Fruit fly (Drosophila melanogaster) whole organism, pupa: Measurements from ENCODE around the gene CG15879.

ENCODE experiments used
- CG10348 ChIP-seq: fragments of 200-800 bp; sonication (Bioruptor generic); IDR thresholded peaks from 2 replicates; pipeline ENCODE4 v1.3.6; 2022; ENCODE audit warnings: missing biosample characterization, missing genetic modification characterization
- CG12605 ChIP-seq: fragments of 200-800 bp; sonication (Bioruptor generic); IDR thresholded peaks from 2 replicates; pipeline ENCODE4 v1.3.6; 2022; ENCODE audit warnings: missing biosample characterization, missing genetic modification characterization
- CG13204 ChIP-seq: fragments of 200-800 bp; sonication (Bioruptor generic); optimal IDR thresholded peaks from 2 replicates; lab custom pipeline; 2018; ENCODE audit warnings: missing biosample characterization, mild to moderate bottlenecking, missing genetic modification characterization, moderate library complexity
- CG14655 ChIP-seq: fragments of 200-800 bp; sonication (Bioruptor generic); optimal IDR thresholded peaks from 3 replicates; lab custom pipeline; 2017; ENCODE audit warnings: mild to moderate bottlenecking, missing biosample characterization, missing genetic modification reagents, missing genetic modification characterization
- CG15710 ChIP-seq: fragments of 200-800 bp; sonication (Bioruptor generic); optimal IDR thresholded peaks from 2 replicates; lab custom pipeline; 2018; ENCODE audit warnings: missing biosample characterization, mild to moderate bottlenecking, missing genetic modification characterization, moderate library complexity
- CG17806 ChIP-seq: fragments of 200-800 bp; sonication (Bioruptor generic); optimal IDR thresholded peaks from 2 replicates; lab custom pipeline; 2018; ENCODE audit warnings: missing biosample characterization, mild to moderate bottlenecking, missing genetic modification characterization, moderate library complexity
- CG32121 ChIP-seq: fragments of 200-800 bp; sonication (Bioruptor generic); IDR thresholded peaks from 2 replicates; pipeline ENCODE4 v1.3.6; 2022; ENCODE audit warnings: missing biosample characterization, missing genetic modification characterization
- CG34367 ChIP-seq: fragments of 200-800 bp; sonication (Bioruptor generic); optimal IDR thresholded peaks from 2 replicates; lab custom pipeline; 2018; ENCODE audit warnings: missing biosample characterization, mild to moderate bottlenecking, missing genetic modification characterization
- CG4496 ChIP-seq: fragments of 200-800 bp; sonication (Bioruptor generic); IDR thresholded peaks from 3 replicates; pipeline ENCODE4 v1.3.6; 2022; ENCODE audit warnings: missing biosample characterization, missing genetic modification characterization
- CG8159 ChIP-seq: fragments of 200-800 bp; sonication (Bioruptor generic); optimal IDR thresholded peaks from 3 replicates; lab custom pipeline; 2018; ENCODE audit warnings: missing biosample characterization, mild to moderate bottlenecking, missing genetic modification characterization, moderate library complexity
- CG8301 ChIP-seq: fragments of 200-800 bp; sonication (Bioruptor generic); optimal IDR thresholded peaks from 2 replicates; lab custom pipeline; 2018; ENCODE audit warnings: missing biosample characterization, mild to moderate bottlenecking, missing genetic modification characterization
- CG9948 ChIP-seq: fragments of 200-800 bp; sonication (Bioruptor generic); optimal IDR thresholded peaks from 2 replicates; lab custom pipeline; 2018; ENCODE audit warnings: missing biosample characterization, mild to moderate bottlenecking, missing genetic modification characterization, moderate library complexity
- D1 ChIP-seq: fragments of 200-800 bp; sonication (Bioruptor generic); optimal IDR thresholded peaks from 2 replicates; lab custom pipeline; 2018; ENCODE audit warnings: missing biosample characterization, mild to moderate bottlenecking, missing genetic modification characterization, moderate library complexity
- EcR ChIP-seq: fragments of 200-800 bp; sonication (Bioruptor generic); optimal IDR thresholded peaks from 3 replicates; lab custom pipeline; 2019; ENCODE audit warnings: missing biosample characterization, missing genetic modification characterization, mild to moderate bottlenecking, moderate library complexity, missing genetic modification reagents
- Ets98B ChIP-seq: fragments of 200-800 bp; sonication (Bioruptor generic); IDR thresholded peaks from 2 replicates; pipeline ENCODE4 v1.3.6; 2022; ENCODE audit warnings: missing biosample characterization, missing genetic modification characterization
- Pif1A ChIP-seq: fragments of 200-800 bp; sonication (Bioruptor generic); optimal IDR thresholded peaks from 3 replicates; lab custom pipeline; 2016; ENCODE audit warnings: missing biosample characterization, missing genetic modification characterization
- Pif1B ChIP-seq: fragments of 200-800 bp; sonication (Bioruptor generic); optimal IDR thresholded peaks from 3 replicates; lab custom pipeline; 2016; ENCODE audit warnings: missing biosample characterization, missing genetic modification characterization
- Snoo ChIP-seq: fragments of 200-800 bp; sonication (Bioruptor generic); optimal IDR thresholded peaks from 3 replicates; lab custom pipeline; 2017; ENCODE audit warnings: missing biosample characterization, mild to moderate bottlenecking, missing genetic modification characterization, inconsistent platforms
- fd96Ca ChIP-seq: fragments of 200-800 bp; sonication (Bioruptor generic); IDR thresholded peaks from 3 replicates; pipeline ENCODE4 v1.3.6; 2022; ENCODE audit warnings: missing biosample characterization, missing genetic modification characterization
- gl ChIP-seq: fragments of 200-800 bp; sonication (Bioruptor generic); optimal IDR thresholded peaks from 2 replicates; lab custom pipeline; 2018; ENCODE audit warnings: missing biosample characterization, mild to moderate bottlenecking, missing genetic modification characterization
- rn ChIP-seq: fragments of 200-800 bp; sonication (Bioruptor generic); IDR thresholded peaks from 2 replicates; pipeline ENCODE4 v1.3.6; 2022; ENCODE audit warnings: missing biosample characterization, missing genetic modification characterization

CG15879 gene

dm6 chr3L:2142435-2142834 is 26.5 kb downstream of the CG15879 start:
- TF ChIP-seq CG13204 (GFP tag; lab: Kevin White, UChicago) (no peak), CG14655 (GFP tag; lab: Kevin White, UChicago) (no peak), EcR (GFP tag; lab: Kevin White, UChicago) (no peak), CG4496 (GFP tag; lab: Robert Waterston, UW) (no peak), D1 (tag; lab: Kevin White, UChicago) (no peak), Pif1B (GFP tag; lab: Kevin White, UChicago) (no peak), CG32121 (no peak), CG34367 (tag; lab: Kevin White, UChicago) (no peak), CG10348 (no peak), CG17806 (tag; lab: Kevin White, UChicago) (no peak), Pif1A (GFP tag; lab: Kevin White, UChicago) (no peak), CG15710 (no peak)

- TF ChIP-seq Pif1A (GFP tag; lab: Kevin White, UChicago) = no peak
- no peak for TF ChIP-seq CG9948 (tag; lab: Kevin White, UChicago)
- TF ChIP-seq CG10348 = no peak
- no peak for TF ChIP-seq fd96Ca
- no peak for TF ChIP-seq D1 (tag; lab: Kevin White, UChicago)
- TF ChIP-seq CG4496 (GFP tag; lab: Robert Waterston, UW) = no peak
- no peak for TF ChIP-seq CG12605 (GFP tag; lab: Robert Waterston, UW)
- TF ChIP-seq CG8159 = no peak
- TF ChIP-seq Ets98B (GFP tag; lab: Robert Waterston, UW) = no peak
- no peak for TF ChIP-seq Pif1B (GFP tag; lab: Kevin White, UChicago)
- no peak for TF ChIP-seq CG34367 (tag; lab: Kevin White, UChicago)
- TF ChIP-seq CG15710 = no peak
- no peak for TF ChIP-seq gl (tag; lab: Kevin White, UChicago)
- TF ChIP-seq CG32121 = no peak
- no peak for TF ChIP-seq EcR (GFP tag; lab: Kevin White, UChicago)
- no peak for TF ChIP-seq CG17806 (tag; lab: Kevin White, UChicago)
- TF ChIP-seq CG14655 (GFP tag; lab: Kevin White, UChicago) = no peak
- no peak for TF ChIP-seq CG8301
- TF ChIP-seq rn = no peak
- no peak for TF ChIP-seq Snoo (tag; lab: Kevin White, UChicago)
Observed at dm6 chr3L:2136419-2136818, 32.5 kb downstream of the CG15879 start.

dm6 chr3L:2122333-2122732 is 46.6 kb downstream of the CG15879 start:
- no peak for TF ChIP-seq Pif1A (GFP tag; lab: Kevin White, UChicago)
- TF ChIP-seq Snoo (tag; lab: Kevin White, UChicago) = no peak
- TF ChIP-seq D1 (tag; lab: Kevin White, UChicago) = no peak
- TF ChIP-seq CG17806 (tag; lab: Kevin White, UChicago) = no peak
- TF ChIP-seq CG10348 = no peak
- TF ChIP-seq CG4496 (GFP tag; lab: Robert Waterston, UW) = no peak
- TF ChIP-seq CG15710 = no peak
- TF ChIP-seq CG12605 (GFP tag; lab: Robert Waterston, UW) = no peak
- TF ChIP-seq CG8159 = no peak
- no peak for TF ChIP-seq Pif1B (GFP tag; lab: Kevin White, UChicago)
- TF ChIP-seq Ets98B (GFP tag; lab: Robert Waterston, UW) = no peak
- TF ChIP-seq fd96Ca = no peak
- no peak for TF ChIP-seq CG34367 (tag; lab: Kevin White, UChicago)
- TF ChIP-seq gl (tag; lab: Kevin White, UChicago) = no peak

- TF ChIP-seq rn = no peak
- TF ChIP-seq CG32121 = 0 out of 2 replicates have a peak, but pooled peaks have one; percentile 25
- TF ChIP-seq CG4496 (GFP tag; lab: Robert Waterston, UW) = no peak
- TF ChIP-seq, all 21 proteins: peak for 1
Observed at dm6 chr3L:2121724-2122123, 47.2 kb downstream of the CG15879 start.

- TF ChIP-seq fd96Ca (0 out of 3 replicates have a peak, but pooled peaks have one; percentile 47), Pif1B (GFP tag; lab: Kevin White, UChicago) (no peak), CG10348 (no peak), CG14655 (GFP tag; lab: Kevin White, UChicago) (peak; percentile 52), CG12605 (GFP tag; lab: Robert Waterston, UW) (no peak), Ets98B (GFP tag; lab: Robert Waterston, UW) (peak; percentile 28; the same call in 1 of the 2 replicates), Pif1A (GFP tag; lab: Kevin White, UChicago) (peak; percentile 17), EcR (GFP tag; lab: Kevin White, UChicago) (no peak), CG34367 (tag; lab: Kevin White, UChicago) (no peak), CG4496 (GFP tag; lab: Robert Waterston, UW) (peak; percentile 47; the same call in 2 of the 3 replicates), rn (0 out of 2 replicates have a peak, but pooled peaks have one; percentile 9), CG8301 (peak; percentile 55)
- TF ChIP-seq, all 21 proteins: peak for 7
Observed at dm6 chr3L:2119002-2119401, 49.9 kb downstream of the CG15879 start.

dm6 chr3L:2118054-2118453 is 50.9 kb downstream of the CG15879 start:
- TF ChIP-seq CG9948 (tag; lab: Kevin White, UChicago) (peak; percentile 35), CG15710 (peak; percentile 38), CG4496 (GFP tag; lab: Robert Waterston, UW) (peak; percentile 34; the same call in 1 of the 3 replicates), EcR (GFP tag; lab: Kevin White, UChicago) (no peak), CG12605 (GFP tag; lab: Robert Waterston, UW) (0 out of 2 replicates have a peak, but pooled peaks have one; percentile 16), Pif1B (GFP tag; lab: Kevin White, UChicago) (peak; percentile 51), CG8159 (peak; percentile 30), CG14655 (GFP tag; lab: Kevin White, UChicago) (peak; percentile 32), fd96Ca (no peak), CG32121 (no peak), rn (no peak), CG8301 (peak; percentile 17), CG13204 (GFP tag; lab: Kevin White, UChicago) (no peak), CG34367 (tag; lab: Kevin White, UChicago) (peak; percentile 8)
